Worm (Caenorhabditis elegans): ENCODE results near the gene Y71H2B.11.

DNA sequence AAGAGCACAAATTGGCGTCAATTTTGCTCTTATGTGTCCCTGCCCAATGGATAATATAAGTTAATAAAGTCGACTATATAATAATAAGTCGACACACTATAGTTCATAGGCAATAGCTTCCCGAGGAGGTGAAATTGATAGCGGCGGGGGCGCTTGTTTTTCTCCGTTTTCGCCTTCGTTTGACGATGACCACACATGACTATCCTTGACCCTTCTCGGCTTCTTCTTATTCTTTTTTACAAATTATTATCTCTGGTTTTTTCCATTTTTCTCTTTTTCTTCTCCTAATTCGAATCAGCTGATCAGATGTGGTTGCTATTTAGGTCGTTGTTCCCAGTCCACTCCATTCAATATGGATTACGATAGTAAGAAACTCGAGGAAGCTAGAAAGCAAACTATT is 24.9 kb downstream of the Y71H2B.11 start, which contains the start of gene acbp-8:
- no peak for TF ChIP-seq him-1 (tag; optimal IDR thresholded peaks at IDR 0.05)
- no peak for TF ChIP-seq W03F9.2 (tag; optimal IDR thresholded peaks at IDR 0.05)

Data from whole organism, L4/young adult.